Fruit fly (Drosophila melanogaster): Measurements from ENCODE around the gene Fdx1.

DNA sequence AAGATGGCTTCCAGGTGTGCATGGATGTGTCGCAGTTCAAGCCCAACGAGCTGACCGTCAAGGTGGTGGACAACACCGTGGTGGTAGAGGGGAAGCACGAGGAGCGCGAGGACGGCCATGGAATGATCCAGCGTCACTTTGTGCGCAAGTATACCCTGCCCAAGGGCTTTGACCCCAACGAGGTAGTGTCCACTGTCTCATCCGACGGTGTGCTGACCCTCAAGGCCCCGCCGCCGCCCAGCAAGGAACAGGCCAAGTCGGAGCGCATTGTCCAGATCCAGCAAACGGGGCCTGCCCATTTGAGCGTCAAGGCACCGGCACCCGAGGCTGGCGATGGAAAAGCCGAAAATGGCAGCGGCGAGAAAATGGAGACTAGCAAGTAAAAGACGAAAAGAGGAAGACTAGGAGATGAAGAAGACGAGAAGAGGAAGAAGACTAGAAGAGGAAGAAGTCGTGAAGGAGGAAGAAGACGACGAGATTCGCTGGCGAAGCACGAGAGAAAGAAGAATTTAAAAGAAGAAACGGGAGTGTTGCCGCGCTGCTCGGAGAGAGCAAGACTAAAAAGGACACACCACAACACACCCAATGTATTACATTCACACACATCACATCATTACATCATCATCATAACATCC is 13.5 kb upstream of the Fdx1 start:
- TF ChIP-seq CG10669 (GFP tag; optimal IDR thresholded peaks at IDR 0.05) (no peak), CG31627 (GFP tag; optimal IDR thresholded peaks at IDR 0.05) (no peak)

Measured in whole organism, prepupa.